Fruit fly (Drosophila melanogaster) whole organism, embryonic: ENCODE results near the gene CG10286.

Experiments used
- CG10274 ChIP-seq: fragments of 200-800 bp; sonication (Bioruptor generic); optimal IDR thresholded peaks from 3 replicates; lab custom pipeline; 2017; ENCODE audit warnings: missing biosample characterization, mild to moderate bottlenecking, missing genetic modification characterization
- CG10462 ChIP-seq: fragments of 200-800 bp; sonication (Bioruptor generic); optimal IDR thresholded peaks from 2 replicates; lab custom pipeline; 2016; ENCODE audit warnings: missing biosample characterization, missing genetic modification characterization
- CG10543 ChIP-seq: fragments of 200-800 bp; sonication (Bioruptor generic); optimal IDR thresholded peaks from 3 replicates; lab custom pipeline; 2017; ENCODE audit warnings: missing biosample characterization, mild to moderate bottlenecking, missing genetic modification characterization, moderate library complexity
- CG11085 ChIP-seq: fragments of 200-800 bp; sonication (Bioruptor generic); IDR thresholded peaks from 2 replicates; pipeline ENCODE4 v1.3.6; 2022; ENCODE audit warnings: missing biosample characterization, missing genetic modification characterization
- CG13424 ChIP-seq: fragments of 200-800 bp; sonication (Bioruptor generic); optimal IDR thresholded peaks from 2 replicates; lab custom pipeline; 2019; ENCODE audit warnings: missing biosample characterization, mild to moderate bottlenecking, missing genetic modification characterization, moderate library complexity
- CG15269 ChIP-seq: fragments of 200-800 bp; sonication (Bioruptor generic); optimal IDR thresholded peaks from 2 replicates; lab custom pipeline; 2018; ENCODE audit warnings: missing biosample characterization, mild to moderate bottlenecking, missing genetic modification characterization, moderate library complexity
- CG15601 ChIP-seq: fragments of 200-800 bp; sonication (Bioruptor generic); optimal IDR thresholded peaks from 3 replicates; lab custom pipeline; 2019; ENCODE audit warnings: missing biosample characterization, mild to moderate bottlenecking, missing genetic modification characterization, moderate library complexity
- CG1647 ChIP-seq: fragments of 200-800 bp; sonication (Bioruptor generic); optimal IDR thresholded peaks from 3 replicates; lab custom pipeline; 2016; ENCODE audit warnings: missing biosample characterization, missing genetic modification characterization
- CG16813 ChIP-seq: fragments of 200-800 bp; sonication (Bioruptor generic); IDR thresholded peaks from 3 replicates; pipeline ENCODE4 v1.3.6; 2022; ENCODE audit warnings: missing biosample characterization, missing genetic modification characterization; ENCODE audit not compliant: partially characterized antibody
- CG2199 ChIP-seq: fragments of 200-800 bp; sonication (Bioruptor generic); IDR thresholded peaks from 3 replicates; pipeline ENCODE4 v1.3.6; 2022; ENCODE audit warnings: missing biosample characterization, missing genetic modification characterization
- CG3065 ChIP-seq: fragments of 200-800 bp; sonication (Bioruptor generic); optimal IDR thresholded peaks from 2 replicates; lab custom pipeline; 2016; ENCODE audit warnings: missing biosample characterization, missing genetic modification characterization
- CG33213 ChIP-seq: fragments of 200-800 bp; sonication (Bioruptor generic); optimal IDR thresholded peaks from 3 replicates; lab custom pipeline; 2016; ENCODE audit warnings: missing biosample characterization, missing genetic modification characterization
- CG4730 ChIP-seq: fragments of 200-800 bp; sonication (Bioruptor generic); IDR thresholded peaks from 2 replicates; pipeline ENCODE4 v1.3.6; 2022; ENCODE audit warnings: missing biosample characterization, missing genetic modification characterization
- CG5180 ChIP-seq: fragments of 200-800 bp; sonication (Bioruptor generic); optimal IDR thresholded peaks from 3 replicates; lab custom pipeline; 2017; ENCODE audit warnings: missing biosample characterization, missing genetic modification characterization, mild to moderate bottlenecking, moderate library complexity, missing genetic modification reagents
- CG7372 ChIP-seq: fragments of 200-800 bp; sonication (Bioruptor generic); IDR thresholded peaks from 2 replicates; pipeline ENCODE4 v1.3.6; 2022; ENCODE audit warnings: missing biosample characterization, missing genetic modification characterization
- CG7556 ChIP-seq: fragments of 200-800 bp; sonication (Bioruptor generic); optimal IDR thresholded peaks from 2 replicates; lab custom pipeline; 2017; ENCODE audit warnings: missing biosample characterization, mild to moderate bottlenecking, missing genetic modification characterization
- CG8089 ChIP-seq: fragments of 200-800 bp; sonication (Bioruptor generic); optimal IDR thresholded peaks from 3 replicates; lab custom pipeline; 2016; ENCODE audit warnings: missing biosample characterization, missing genetic modification characterization
- CG9437 ChIP-seq: fragments of 200-800 bp; sonication (Bioruptor generic); optimal IDR thresholded peaks from 2 replicates; lab custom pipeline; 2018; ENCODE audit warnings: missing biosample characterization, mild to moderate bottlenecking, missing genetic modification characterization
- CG9797 ChIP-seq: fragments of 200-800 bp; sonication (Bioruptor generic); optimal IDR thresholded peaks from 3 replicates; lab custom pipeline; 2018; ENCODE audit warnings: missing biosample characterization, mild to moderate bottlenecking, missing genetic modification characterization
- CHES-1-like ChIP-seq: fragments of 200-800 bp; sonication (Bioruptor generic); optimal IDR thresholded peaks from 2 replicates; lab custom pipeline; 2016; ENCODE audit warnings: missing biosample characterization, missing genetic modification characterization
- CkIIα-i1 ChIP-seq: fragments of 200-800 bp; sonication (Bioruptor generic); IDR thresholded peaks from 2 replicates; pipeline ENCODE4 v1.3.6; 2022; ENCODE audit warnings: missing biosample characterization, missing genetic modification characterization
- E2f2 ChIP-seq: fragments of 200-800 bp; sonication (Bioruptor generic); IDR thresholded peaks from 2 replicates; pipeline ENCODE4 v1.3.6; 2022; ENCODE audit warnings: missing biosample characterization, missing genetic modification characterization
- Gsc ChIP-seq: fragments of 200-800 bp; sonication (Bioruptor generic); IDR thresholded peaks from 2 replicates; pipeline ENCODE4 v1.3.6; 2022; ENCODE audit warnings: missing biosample characterization, missing genetic modification characterization
- Hand ChIP-seq: fragments of 200-800 bp; sonication (Bioruptor generic); optimal IDR thresholded peaks from 2 replicates; lab custom pipeline; 2017; ENCODE audit warnings: mild to moderate bottlenecking, missing biosample characterization, missing genetic modification reagents, missing genetic modification characterization
- HmgZ ChIP-seq: fragments of 200-800 bp; sonication (Bioruptor generic); optimal IDR thresholded peaks from 2 replicates; lab custom pipeline; 2018; ENCODE audit warnings: missing biosample characterization, mild to moderate bottlenecking, missing genetic modification characterization
- Hr3 ChIP-seq: fragments of 200-800 bp; sonication (Bioruptor generic); optimal IDR thresholded peaks from 3 replicates; lab custom pipeline; 2016; ENCODE audit warnings: missing biosample characterization, missing genetic modification characterization
- Hr78 ChIP-seq, 2 experiments: fragments of 200-800 bp in 1 of 2; fragments of >200 bp in 1 of 2; sonication (Bioruptor generic) in 1 of 2; optimal IDR thresholded peaks; 2 replicates each; lab custom pipeline; 2017 to 2019; ENCODE audit warnings: missing biosample characterization in 2 of 2, missing genetic modification characterization in 2 of 2, mild to moderate bottlenecking in 1 of 2, moderate library complexity in 1 of 2
- Meics ChIP-seq: fragments of 200-800 bp; sonication (Bioruptor generic); optimal IDR thresholded peaks from 2 replicates; lab custom pipeline; 2017; ENCODE audit warnings: missing biosample characterization, mild to moderate bottlenecking, missing genetic modification characterization
- Nf-YA ChIP-seq: fragments of 200-800 bp; sonication (Bioruptor generic); IDR thresholded peaks from 2 replicates; pipeline ENCODE4 v1.3.6; 2022; ENCODE audit warnings: missing biosample characterization, missing genetic modification characterization
- Optix ChIP-seq: fragments of 200-800 bp; sonication (Bioruptor generic); IDR thresholded peaks from 3 replicates; pipeline ENCODE4 v1.3.6; 2022; ENCODE audit warnings: missing biosample characterization, missing genetic modification characterization
- Poxn ChIP-seq: fragments of 200-800 bp; sonication (Bioruptor generic); IDR thresholded peaks from 2 replicates; pipeline ENCODE4 v1.3.6; 2022; ENCODE audit warnings: missing biosample characterization, missing genetic modification characterization
- Sox100B ChIP-seq: fragments of 200-800 bp; sonication (Bioruptor generic); optimal IDR thresholded peaks from 3 replicates; lab custom pipeline; 2018; ENCODE audit warnings: missing biosample characterization, mild to moderate bottlenecking, missing genetic modification characterization
- Sry-β ChIP-seq: fragments of 200-800 bp; sonication (Bioruptor generic); optimal IDR thresholded peaks from 2 replicates; lab custom pipeline; 2018; ENCODE audit warnings: missing biosample characterization, mild to moderate bottlenecking, missing genetic modification characterization, moderate library complexity
- Ssrp ChIP-seq: fragments of 200-800 bp; sonication (Bioruptor generic); optimal IDR thresholded peaks from 2 replicates; lab custom pipeline; 2018; ENCODE audit warnings: missing biosample characterization, mild to moderate bottlenecking, missing genetic modification characterization, moderate library complexity
- Xbp1 ChIP-seq: fragments of 200-800 bp; sonication (Bioruptor generic); optimal IDR thresholded peaks from 3 replicates; lab custom pipeline; 2016; ENCODE audit warnings: missing biosample characterization, mild to moderate bottlenecking, missing genetic modification characterization
- bowl ChIP-seq: fragments of 200-800 bp; sonication (Bioruptor generic); IDR thresholded peaks from 2 replicates; pipeline ENCODE4 v1.3.6; 2022; ENCODE audit warnings: missing biosample characterization, missing genetic modification characterization
- corto ChIP-seq: fragments of 200-800 bp; sonication (Bioruptor generic); optimal IDR thresholded peaks from 2 replicates; lab custom pipeline; 2016; ENCODE audit warnings: missing biosample characterization, mild to moderate bottlenecking, missing genetic modification characterization, moderate library complexity
- dati ChIP-seq: fragments of 200-800 bp; sonication (Bioruptor generic); IDR thresholded peaks from 2 replicates; pipeline ENCODE4 v1.3.6; 2022; ENCODE audit warnings: missing biosample characterization, missing genetic modification characterization
- disco-r ChIP-seq: fragments of 200-800 bp; sonication (Bioruptor generic); optimal IDR thresholded peaks from 2 replicates; lab custom pipeline; 2016; ENCODE audit warnings: missing biosample characterization, missing genetic modification characterization
- eyg ChIP-seq: fragments of 200-800 bp; sonication (Bioruptor generic); optimal IDR thresholded peaks from 3 replicates; lab custom pipeline; 2016; ENCODE audit warnings: missing biosample characterization, missing genetic modification characterization
- fru ChIP-seq: fragments of >200 bp; optimal IDR thresholded peaks from 2 replicates; lab custom pipeline; 2017
- ftz-f1 ChIP-seq: fragments of 200-800 bp; sonication (Bioruptor generic); optimal IDR thresholded peaks from 2 replicates; lab custom pipeline; 2016; ENCODE audit warnings: missing biosample characterization, missing genetic modification characterization
- jumu ChIP-seq: fragments of 200-800 bp; sonication (Bioruptor generic); optimal IDR thresholded peaks from 3 replicates; lab custom pipeline; 2016; ENCODE audit warnings: missing biosample characterization, missing genetic modification characterization
- run ChIP-seq: fragments of 200-800 bp; sonication (Bioruptor generic); optimal IDR thresholded peaks from 3 replicates; lab custom pipeline; 2018; ENCODE audit warnings: missing biosample characterization, mild to moderate bottlenecking, missing genetic modification characterization
- scrt ChIP-seq: fragments of 200-800 bp; sonication (Bioruptor generic); optimal IDR thresholded peaks from 2 replicates; lab custom pipeline; 2018; ENCODE audit warnings: missing biosample characterization, mild to moderate bottlenecking, missing genetic modification characterization, moderate library complexity
- sim ChIP-seq: fragments of 200-800 bp; sonication (Bioruptor generic); IDR thresholded peaks from 2 replicates; pipeline ENCODE4 v1.3.6; 2022; ENCODE audit warnings: missing biosample characterization, missing genetic modification characterization
- sisA ChIP-seq: fragments of 200-800 bp; sonication (Bioruptor generic); IDR thresholded peaks from 2 replicates; pipeline ENCODE4 v1.3.6; 2022; ENCODE audit warnings: missing biosample characterization, missing genetic modification characterization
- sna ChIP-seq: fragments of 200-800 bp; sonication (Bioruptor generic); IDR thresholded peaks from 2 replicates; pipeline ENCODE4 v1.3.6; 2022; ENCODE audit warnings: missing biosample characterization, missing genetic modification characterization; ENCODE audit not compliant: partially characterized antibody
- tup ChIP-seq: fragments of 200-800 bp; sonication (Bioruptor generic); optimal IDR thresholded peaks from 2 replicates; lab custom pipeline; 2016; ENCODE audit warnings: missing biosample characterization, mild to moderate bottlenecking, missing genetic modification characterization, moderate library complexity
- unpg ChIP-seq: fragments of 200-800 bp; sonication (Bioruptor generic); optimal IDR thresholded peaks from 3 replicates; lab custom pipeline; 2018; ENCODE audit warnings: missing biosample characterization, mild to moderate bottlenecking, missing genetic modification characterization, moderate library complexity
- zen2 ChIP-seq: fragments of 200-800 bp; sonication (Bioruptor generic); IDR thresholded peaks from 3 replicates; pipeline ENCODE4 v1.3.6; 2022; ENCODE audit warnings: missing biosample characterization, missing genetic modification characterization; ENCODE audit not compliant: partially characterized antibody

Gene CG10286

dm6 chr3R:6416242-6416641, 47.5 kb downstream of the CG10286 start (continued):
- TF ChIP-seq bowl (GFP tag; lab: Robert Waterston, UW), result peak; percentile 7; the same call in 1 of the 2 replicates
- peak; percentile 37 for TF ChIP-seq CG5180 (GFP tag; lab: Kevin White, UChicago)
- TF ChIP-seq Meics (GFP tag; lab: Kevin White, UChicago), result peak; percentile 89
- TF ChIP-seq CHES-1-like (GFP tag; lab: Kevin White, UChicago), result peak; percentile 74
- TF ChIP-seq Nf-YA (GFP tag; lab: Robert Waterston, UW), result peak; percentile 64; the same call in 1 of the 2 replicates
- TF ChIP-seq Sox100B (GFP tag; lab: Kevin White, UChicago), result peak; percentile 35
- TF ChIP-seq fru (lab: Kevin White, UChicago), result no peak
- peak; percentile 68 for TF ChIP-seq CG13424 (tag; lab: Kevin White, UChicago)
- TF ChIP-seq Hand (GFP tag; lab: Kevin White, UChicago), result peak; percentile 91
- TF ChIP-seq CG16813 (GFP tag; lab: Robert Waterston, UW), result no peak
- TF ChIP-seq CG3065 (GFP tag; lab: Kevin White, UChicago), result peak; percentile 31
- no peak for TF ChIP-seq Gsc
- peak; percentile 45 for TF ChIP-seq CG33213 (GFP tag; lab: Kevin White, UChicago)
- TF ChIP-seq run (tag; lab: Kevin White, UChicago), result peak; percentile 35
- TF ChIP-seq disco-r, result peak; percentile 35
- peak; percentile 40 for TF ChIP-seq CG8089 (GFP tag; lab: Kevin White, UChicago)
- no peak for TF ChIP-seq corto (GFP tag; lab: Kevin White, UChicago)
- no peak for TF ChIP-seq zen2 (GFP tag; lab: Robert Waterston, UW)
- TF ChIP-seq CG2199, result 0 out of 3 replicates have a peak, but pooled peaks have one; percentile 37
- no peak for TF ChIP-seq CkIIα-i1 (GFP tag; lab: Robert Waterston, UW)
- TF ChIP-seq sim, result no peak
- peak; percentile 78 for TF ChIP-seq sisA (GFP tag; lab: Robert Waterston, UW)
- peak; percentile 59 for TF ChIP-seq CG10543 (GFP tag; lab: Kevin White, UChicago)
- TF ChIP-seq eyg (GFP tag; lab: Kevin White, UChicago), result peak; percentile 72
- peak; percentile 77 for TF ChIP-seq unpg (GFP tag; lab: Kevin White, UChicago)
- peak; percentile 62; the same call in 1 of the 2 replicates for TF ChIP-seq CG4730
- TF ChIP-seq CG10274, result peak; percentile 36
- TF ChIP-seq CG15269 (tag; lab: Kevin White, UChicago), result peak; percentile 79
- TF ChIP-seq tup (GFP tag; lab: Kevin White, UChicago), result no peak
- no peak for TF ChIP-seq CG9797
- TF ChIP-seq sna, result no peak
- TF ChIP-seq HmgZ (tag; lab: Kevin White, UChicago), result peak; percentile 77
- peak; percentile 51 for TF ChIP-seq Hr3 (GFP tag; lab: Kevin White, UChicago)
- TF ChIP-seq CG1647, result peak; percentile 46
- TF ChIP-seq CG9437 (GFP tag; lab: Kevin White, UChicago), result peak; percentile 28
- peak; percentile 79 for TF ChIP-seq scrt
- no peak for TF ChIP-seq CG15601 (tag; lab: Kevin White, UChicago)
- TF ChIP-seq CG7372 (GFP tag; lab: Robert Waterston, UW), result peak; percentile 69
- no peak; the same call in 1 of the 2 replicates for TF ChIP-seq CG11085 (GFP tag; lab: Robert Waterston, UW)
- peak; percentile 48; the same call in 1 of the 2 replicates for TF ChIP-seq E2f2 (GFP tag; lab: Robert Waterston, UW)
- peak; percentile 77; the same call in 2 of the 3 replicates for TF ChIP-seq Optix (GFP tag; lab: Robert Waterston, UW)
- no peak for TF ChIP-seq Sry-β (GFP tag; lab: Kevin White, UChicago)
- peak; percentile 73 for TF ChIP-seq jumu
- 0 out of 2 replicates have a peak, but pooled peaks have one; percentile 34 for TF ChIP-seq dati (GFP tag; lab: Robert Waterston, UW)
- TF ChIP-seq Hr78 (GFP tag; optimal IDR thresholded peaks at IDR 0.05; lab: Kevin White, UChicago), result no peak
- peak; percentile 58 for TF ChIP-seq Ssrp (tag; lab: Kevin White, UChicago)
- TF ChIP-seq ftz-f1 (GFP tag; lab: Kevin White, UChicago), result no peak
- TF ChIP-seq Poxn (GFP tag; lab: Robert Waterston, UW), result no peak
- TF ChIP-seq CG7556 (GFP tag; lab: Kevin White, UChicago), result peak; percentile 87
- TF ChIP-seq Xbp1, result peak; percentile 75
- TF ChIP-seq CG10462 (GFP tag; lab: Kevin White, UChicago), result peak; percentile 18
